Worm (Caenorhabditis elegans): ENCODE data around the gene apc-10.
A peak's percentile ranks its signal among the peaks of the same experiment; 100 is the strongest.

apc-10 gene

DNA sequence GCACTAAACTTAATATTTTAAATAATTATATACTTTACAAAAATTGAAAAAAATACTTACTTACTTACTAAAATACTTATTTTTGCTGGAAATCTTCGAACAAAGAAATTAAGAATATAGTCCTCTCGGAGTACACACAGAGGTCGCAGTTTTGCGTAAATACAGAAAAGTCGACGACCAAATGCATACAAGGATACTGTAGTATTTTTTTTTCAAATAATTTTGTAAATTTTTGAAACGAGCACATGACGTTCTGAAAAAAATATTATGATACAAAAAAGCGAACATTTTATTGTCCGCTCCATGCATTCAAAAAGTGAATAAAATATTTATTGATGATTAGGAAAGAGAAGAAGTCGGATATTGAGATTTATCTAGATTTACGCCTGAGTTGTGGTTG is at the start of gene apc-10:
apc-10 (minus strand) TSS at position 101 of the 400 bp plus-strand sequence.
- TF ChIP-seq mls-2 (tag; optimal IDR thresholded peaks at IDR 0.05) (no peak), lsy-2 (tag; optimal IDR thresholded peaks at IDR 0.05) (no peak), nhr-2 (tag; optimal IDR thresholded peaks at IDR 0.05) (no peak), ceh-83 (GFP tag; optimal IDR thresholded peaks at IDR 0.05) (no peak), ceh-39 (tag; optimal IDR thresholded peaks at IDR 0.05) (no peak), unc-62 (GFP tag; optimal IDR thresholded peaks at IDR 0.05) (no peak), flh-1 (GFP tag; optimal IDR thresholded peaks at IDR 0.05) (no peak), nhr-76 (tag; optimal IDR thresholded peaks at IDR 0.05) (no peak), unc-120 (tag; optimal IDR thresholded peaks at IDR 0.05; ENCODE audit: poor library complexity, severe bottlenecking) (no peak), hlh-1 (tag; optimal IDR thresholded peaks at IDR 0.05) (no peak), lin-13 (tag; optimal IDR thresholded peaks at IDR 0.05) (no peak), sem-2 (GFP tag; optimal IDR thresholded peaks at IDR 0.05) (no peak), zip-8 (tag; optimal IDR thresholded peaks at IDR 0.05) (no peak), cnd-1 (tag; optimal IDR thresholded peaks at IDR 0.05) (no peak), unc-39 (tag; optimal IDR thresholded peaks at IDR 0.05) (no peak)

DNA sequence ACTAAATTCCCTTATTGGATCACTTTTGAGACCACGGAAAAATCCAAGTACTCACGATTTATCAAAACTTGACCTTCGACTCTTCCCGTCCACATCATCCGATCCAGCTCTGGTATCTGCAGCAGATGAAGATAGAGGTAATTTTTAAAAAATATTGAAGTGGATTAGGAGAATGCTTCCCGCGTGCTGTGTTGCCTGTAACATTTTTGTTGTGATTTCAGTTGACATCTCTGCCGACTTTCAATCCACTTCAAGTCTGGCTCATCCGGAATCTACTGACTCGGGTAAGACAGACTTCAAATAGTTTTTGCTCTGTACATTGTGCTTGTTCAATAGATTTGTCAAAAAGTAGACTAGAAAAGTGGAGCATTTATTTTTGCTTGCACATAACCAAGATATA is 49.3 kb upstream of the apc-10 start:
- no peak for TF ChIP-seq ceh-83 (GFP tag; optimal IDR thresholded peaks at IDR 0.05)
- TF ChIP-seq snpc-4 (tag; optimal IDR thresholded peaks at IDR 0.05): no peak
- no peak for TF ChIP-seq nhr-76 (tag; optimal IDR thresholded peaks at IDR 0.05)

DNA sequence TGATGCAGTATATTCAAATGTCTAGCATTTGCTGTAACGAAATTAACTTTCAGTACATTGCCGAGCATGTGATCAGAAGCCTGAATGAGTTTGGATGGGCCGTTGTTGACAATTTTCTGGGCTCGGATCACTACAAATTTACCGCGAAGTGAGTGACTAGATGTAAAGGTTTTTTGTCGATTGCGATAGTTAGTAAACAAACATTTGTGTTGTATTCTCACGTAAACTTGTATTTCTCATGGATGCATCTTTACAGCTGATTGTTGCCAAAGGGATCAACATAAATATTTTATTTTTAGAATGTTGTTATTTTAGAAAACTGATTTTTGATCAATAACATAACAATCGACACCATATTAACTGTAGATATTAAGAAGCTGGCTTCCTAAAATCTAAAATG is 47.9 kb upstream of the apc-10 start:
- TF ChIP-seq ham-2 (GFP tag; optimal IDR thresholded peaks at IDR 0.05) (no peak), sptf-1 (tag; optimal IDR thresholded peaks at IDR 0.05) (no peak), nhr-12 (tag; optimal IDR thresholded peaks at IDR 0.05) (no peak), nhr-28 (tag; optimal IDR thresholded peaks at IDR 0.05) (no peak), ceh-39 (tag; optimal IDR thresholded peaks at IDR 0.05) (no peak), lsy-2 (tag; optimal IDR thresholded peaks at IDR 0.05) (no peak)

DNA sequence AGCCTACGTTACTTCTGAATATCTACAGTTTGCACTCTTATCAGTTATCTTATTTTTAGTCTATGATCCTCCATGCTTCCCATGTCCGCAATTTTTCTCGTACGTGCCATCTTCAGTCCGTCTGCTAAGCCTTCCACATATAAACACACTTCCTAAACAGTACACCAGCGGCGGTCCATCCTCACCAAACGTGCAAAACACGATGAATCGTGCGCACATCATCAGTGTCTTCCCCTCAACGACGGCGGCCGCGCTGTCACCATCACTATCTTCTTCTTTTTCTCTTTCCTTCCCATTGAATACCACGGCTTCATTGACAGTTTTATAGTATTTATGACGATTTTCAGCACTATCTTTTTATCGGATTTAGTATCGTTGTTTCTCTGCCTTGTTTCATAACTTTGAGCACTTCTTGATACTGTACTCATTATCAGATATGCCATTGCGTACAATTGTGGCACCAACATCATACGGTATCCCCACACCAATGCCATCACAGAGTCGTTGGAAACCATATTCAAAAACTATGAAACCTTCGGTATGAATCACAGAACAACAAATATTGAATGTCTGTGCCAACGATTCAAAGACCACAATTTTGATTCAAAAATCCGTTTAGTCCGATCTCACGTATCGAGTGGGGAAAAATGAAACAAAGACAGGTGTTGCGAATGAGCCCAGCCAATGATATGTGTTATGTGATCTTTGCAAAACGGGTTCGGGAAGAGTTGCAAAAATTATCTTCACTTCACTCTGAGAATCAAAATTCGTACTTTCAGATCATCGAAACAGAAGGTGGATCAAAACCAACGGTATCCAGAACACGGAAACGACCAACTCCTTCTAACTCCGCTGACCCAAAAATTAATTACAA is 47.0 kb upstream of the apc-10 start:
- TF ChIP-seq ces-1 (GFP tag; optimal IDR thresholded peaks at IDR 0.05) (no peak), hlh-1 (tag; optimal IDR thresholded peaks at IDR 0.05) (peak; percentile 55), nhr-28 (tag; optimal IDR thresholded peaks at IDR 0.05) (no peak), pha-4 (tag; optimal IDR thresholded peaks at IDR 0.05) (no peak)

DNA sequence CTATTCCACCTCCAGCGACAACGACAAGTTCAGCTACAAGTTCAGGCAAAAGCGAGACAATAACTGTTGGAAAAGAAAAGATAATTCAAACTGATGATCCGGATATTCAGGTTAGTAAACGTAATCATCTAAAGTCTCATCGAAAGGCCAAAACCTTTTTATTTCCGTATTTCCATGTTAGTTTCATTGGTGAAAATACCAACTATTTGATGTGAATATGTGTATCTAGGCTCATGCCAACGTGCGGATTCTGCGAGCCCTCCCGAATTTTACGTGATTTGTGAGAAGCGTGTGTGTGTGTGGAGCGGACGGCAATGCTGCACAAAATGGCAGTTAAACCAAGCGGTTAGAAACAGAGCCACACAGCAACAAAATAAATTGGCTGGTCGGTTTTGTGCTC is 44.9 kb upstream of the apc-10 start:
- TF ChIP-seq zip-8 (tag; optimal IDR thresholded peaks at IDR 0.05) (no peak), elt-3 (tag; optimal IDR thresholded peaks at IDR 0.05) (no peak), mep-1 (tag; optimal IDR thresholded peaks at IDR 0.05) (no peak), unc-62 (GFP tag; optimal IDR thresholded peaks at IDR 0.05) (no peak), nhr-28 (tag; optimal IDR thresholded peaks at IDR 0.05) (no peak), snpc-4 (tag; optimal IDR thresholded peaks at IDR 0.05) (no peak), elt-1 (tag; optimal IDR thresholded peaks at IDR 0.05; ENCODE audit: borderline replicate concordance, insufficient read depth) (no peak), ceh-39 (tag; optimal IDR thresholded peaks at IDR 0.05) (no peak), ham-2 (GFP tag; optimal IDR thresholded peaks at IDR 0.05) (no peak)

DNA sequence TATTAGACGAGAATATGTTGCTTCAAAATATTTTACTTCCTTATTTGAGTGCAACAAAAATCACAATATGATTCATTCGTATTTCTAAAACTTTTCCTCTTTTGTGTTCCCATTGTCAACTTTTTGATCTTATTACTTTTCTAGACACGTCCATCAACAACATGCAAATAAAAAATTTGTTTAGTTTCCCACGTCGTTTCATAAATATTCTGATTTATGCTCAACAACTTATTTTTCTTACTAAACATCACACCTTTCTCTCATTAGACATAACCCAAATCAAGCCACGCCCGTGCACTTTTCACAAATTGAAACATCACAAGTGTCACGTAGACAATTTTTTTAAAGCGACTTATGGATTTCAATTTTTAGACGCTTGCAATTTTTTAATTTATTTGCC is 43.7 kb upstream of the apc-10 start:
- TF ChIP-seq lin-32 (GFP tag; optimal IDR thresholded peaks at IDR 0.05) (no peak), bed-3 (GFP tag; optimal IDR thresholded peaks at IDR 0.05) (no peak), ceh-43 (GFP tag; optimal IDR thresholded peaks at IDR 0.05) (no peak), pha-4 (tag; optimal IDR thresholded peaks at IDR 0.05) (no peak), snpc-4 (tag; optimal IDR thresholded peaks at IDR 0.05) (no peak), mab-5 (tag; optimal IDR thresholded peaks at IDR 0.05) (no peak), nhr-12 (tag; optimal IDR thresholded peaks at IDR 0.05) (no peak), drap-1 (GFP tag; optimal IDR thresholded peaks at IDR 0.05) (no peak), unc-120 (tag; optimal IDR thresholded peaks at IDR 0.05; ENCODE audit: poor library complexity, severe bottlenecking) (no peak), lin-13 (tag; optimal IDR thresholded peaks at IDR 0.05) (no peak), hlh-1 (tag; optimal IDR thresholded peaks at IDR 0.05) (no peak), ztf-11 (tag; optimal IDR thresholded peaks at IDR 0.05) (no peak), elt-1 (tag; optimal IDR thresholded peaks at IDR 0.05; ENCODE audit: borderline replicate concordance, insufficient read depth) (no peak), nhr-28 (tag; optimal IDR thresholded peaks at IDR 0.05) (no peak), sptf-1 (tag; optimal IDR thresholded peaks at IDR 0.05) (no peak), nhr-237 (tag; optimal IDR thresholded peaks at IDR 0.05) (no peak), nhr-2 (tag; optimal IDR thresholded peaks at IDR 0.05) (no peak), unc-62 (GFP tag; optimal IDR thresholded peaks at IDR 0.05) (no peak), ceh-39 (tag; optimal IDR thresholded peaks at IDR 0.05) (no peak)

Measured in whole organism, mixed stage, embryonic.